Worm (Caenorhabditis elegans) whole organism, L1 larva: ENCODE measurements around the gene slc-36.5.

Source experiments
- C04F5.9 ChIP-seq: sonication (generic microtip); optimal IDR thresholded peaks from 2 replicates; lab custom pipeline; 2016; ENCODE audit warnings: missing genetic modification characterization, missing compliant biosample characterization
- Y116A8C.19 ChIP-seq: sonication (generic microtip); optimal IDR thresholded peaks from 2 replicates; lab custom pipeline; 2016; ENCODE audit warnings: missing compliant biosample characterization, missing genetic modification characterization, borderline replicate concordance
- aha-1 ChIP-seq: fragments of 150-350 bp; optimal IDR thresholded peaks from 2 replicates; lab custom pipeline; 2014; ENCODE audit warnings: missing biosample characterization, missing genetic modification characterization
- ama-1 ChIP-seq: fragments of 150-350 bp; optimal IDR thresholded peaks from 2 replicates; lab custom pipeline; 2014
- blmp-1 ChIP-seq: fragments of 150-350 bp; optimal IDR thresholded peaks from 2 replicates; lab custom pipeline; 2014; ENCODE audit warnings: missing biosample characterization, missing genetic modification characterization
- ceh-8 ChIP-seq: fragments of 200-800 bp; sonication (Bioruptor generic); optimal IDR thresholded peaks from 2 replicates; lab custom pipeline; 2018; ENCODE audit warnings: mild to moderate bottlenecking, missing genetic modification characterization, moderate library complexity, missing compliant biosample characterization
- ceh-88 ChIP-seq: fragments of 200-800 bp; sonication (Bioruptor generic); IDR thresholded peaks from 2 replicates; pipeline ENCODE4 v1.3.6; 2022; ENCODE audit warnings: missing genetic modification characterization, missing compliant biosample characterization
- dpl-1 ChIP-seq, 3 experiments: fragments of 150-350 bp in 2 of 3; sonication (generic microtip) in 1 of 3; optimal IDR thresholded peaks; 2 replicates each; lab custom pipeline; 2014 to 2017; ENCODE audit warnings: missing biosample characterization in 3 of 3, missing genetic modification characterization in 3 of 3, missing genetic modification reagents in 3 of 3
- efl-1 ChIP-seq, 4 experiments: fragments of 150-350 bp; optimal IDR thresholded peaks in 3 of 4; peaks in 1 of 4; 1 replicate in 1 of 4; 2 replicates in 3 of 4; lab custom pipeline; 2014; ENCODE audit warnings: missing biosample characterization in 2 of 4, missing genetic modification characterization in 2 of 4, missing genetic modification reagents in 2 of 4
- egl-13 ChIP-seq: sonication (generic microtip); optimal IDR thresholded peaks from 2 replicates; lab custom pipeline; 2016; ENCODE audit warnings: missing genotype, missing genetic modification reagents, missing genetic modification characterization, missing compliant biosample characterization
- egl-27 ChIP-seq, 2 experiments: fragments of 150-350 bp in 1 of 2; sonication (generic microtip); optimal IDR thresholded peaks; 3 replicates each; lab custom pipeline; 2017 to 2018; ENCODE audit warnings: missing biosample characterization in 2 of 2, missing genetic modification characterization in 2 of 2, missing genetic modification reagents in 2 of 2
- elt-2 ChIP-seq: sonication (generic microtip); optimal IDR thresholded peaks from 2 replicates; lab custom pipeline; 2016; ENCODE audit warnings: missing genetic modification characterization, mild to moderate bottlenecking, inconsistent platforms, missing compliant biosample characterization, missing genetic modification reagents
- fkh-10 ChIP-seq: sonication (generic microtip); optimal IDR thresholded peaks from 2 replicates; lab custom pipeline; 2017; ENCODE audit warnings: missing biosample characterization, missing genetic modification reagents, missing genetic modification characterization
- grh-1 ChIP-seq: fragments of 200-800 bp; sonication (Bioruptor generic); IDR thresholded peaks from 2 replicates; pipeline ENCODE4 v1.3.6; 2022; ENCODE audit warnings: missing genetic modification reagents, missing genetic modification characterization, missing compliant biosample characterization
- hlh-17 ChIP-seq: fragments of 200-800 bp; sonication (Bioruptor generic); optimal IDR thresholded peaks from 2 replicates; lab custom pipeline; 2018; ENCODE audit warnings: missing genetic modification characterization, mild to moderate bottlenecking, missing compliant biosample characterization, moderate library complexity, borderline replicate concordance
- lin-13 ChIP-seq: fragments of 150-350 bp; optimal IDR thresholded peaks from 2 replicates; lab custom pipeline; 2014; ENCODE audit warnings: missing biosample characterization, missing genetic modification reagents, missing genetic modification characterization
- lin-15B ChIP-seq: fragments of 150-350 bp; sonication (generic microtip); optimal IDR thresholded peaks from 3 replicates; lab custom pipeline; 2014; ENCODE audit warnings: missing biosample characterization, missing genetic modification characterization
- lin-35 ChIP-seq, 2 experiments: fragments of 150-350 bp; optimal IDR thresholded peaks; 2 replicates each; lab custom pipeline; 2014; ENCODE audit warnings: missing biosample characterization in 2 of 2, missing genetic modification characterization in 2 of 2, missing genetic modification reagents in 2 of 2
- lin-39 ChIP-seq: fragments of 150-350 bp; optimal IDR thresholded peaks from 2 replicates; lab custom pipeline; 2014; ENCODE audit warnings: missing biosample characterization, missing genetic modification reagents, missing genetic modification characterization
- lir-3 ChIP-seq: sonication (generic microtip); optimal IDR thresholded peaks from 2 replicates; lab custom pipeline; 2016; ENCODE audit warnings: mild to moderate bottlenecking, missing genetic modification characterization, moderate library complexity, missing compliant biosample characterization; ENCODE audit not compliant: poor library complexity
- lsy-2 ChIP-seq, 2 experiments: fragments of 150-350 bp; optimal IDR thresholded peaks; 2 replicates each; lab custom pipeline; 2014; ENCODE audit warnings: missing biosample characterization in 2 of 2, missing genetic modification characterization in 2 of 2
- mef-2 ChIP-seq: fragments of 150-350 bp; optimal IDR thresholded peaks from 2 replicates; lab custom pipeline; 2014; ENCODE audit warnings: missing biosample characterization, missing genetic modification characterization
- mep-1 ChIP-seq: fragments of 150-350 bp; optimal IDR thresholded peaks from 2 replicates; lab custom pipeline; 2014; ENCODE audit warnings: missing biosample characterization, missing genetic modification characterization
- nhr-11 ChIP-seq: fragments of 150-350 bp; optimal IDR thresholded peaks from 2 replicates; lab custom pipeline; 2014; ENCODE audit warnings: missing biosample characterization, missing genetic modification characterization
- nhr-12 ChIP-seq: sonication (generic microtip); optimal IDR thresholded peaks from 2 replicates; lab custom pipeline; 2017; ENCODE audit warnings: missing biosample characterization, missing genetic modification characterization
- nhr-19 ChIP-seq: fragments of 200-800 bp; sonication (Bioruptor generic); conservative IDR thresholded peaks from 2 replicates; pipeline ENCODE4 v1.3.6; 2022; ENCODE audit warnings: missing genetic modification characterization, missing compliant biosample characterization
- nhr-76 ChIP-seq: sonication (generic microtip); optimal IDR thresholded peaks from 2 replicates; lab custom pipeline; 2017; ENCODE audit warnings: missing biosample characterization, missing genetic modification characterization
- nhr-85 ChIP-seq: sonication (generic microtip); peaks from one replicate; lab custom pipeline; 2016; ENCODE audit warnings: missing genetic modification characterization, inconsistent platforms, missing compliant biosample characterization
- nhr-90 ChIP-seq: sonication (generic microtip); optimal IDR thresholded peaks from 2 replicates; lab custom pipeline; 2016; ENCODE audit warnings: mild to moderate bottlenecking, missing genetic modification characterization, missing compliant biosample characterization; ENCODE audit not compliant: poor library complexity
- pag-3 ChIP-seq: sonication (generic microtip); optimal IDR thresholded peaks from 2 replicates; lab custom pipeline; 2017; ENCODE audit warnings: missing genetic modification characterization, mild to moderate bottlenecking, missing compliant biosample characterization, antibody characterized with exemption, borderline replicate concordance; ENCODE audit not compliant: insufficient read depth
- sox-4 ChIP-seq: sonication (generic microtip); optimal IDR thresholded peaks from 2 replicates; lab custom pipeline; 2016; ENCODE audit warnings: missing genetic modification characterization, missing compliant biosample characterization
- sptf-1 ChIP-seq: fragments of 150-350 bp; optimal IDR thresholded peaks from 2 replicates; lab custom pipeline; 2014; ENCODE audit warnings: missing biosample characterization, missing genetic modification characterization
- sup-37 ChIP-seq: fragments of 200-800 bp; sonication (Bioruptor generic); optimal IDR thresholded peaks from 2 replicates; lab custom pipeline; 2018; ENCODE audit warnings: mild to moderate bottlenecking, missing genetic modification characterization, missing compliant biosample characterization
- tlp-1 ChIP-seq: fragments of 150-350 bp; optimal IDR thresholded peaks from 2 replicates; lab custom pipeline; 2014; ENCODE audit warnings: missing biosample characterization, missing genetic modification characterization
- unc-130 ChIP-seq: fragments of 150-350 bp; optimal IDR thresholded peaks from 2 replicates; lab custom pipeline; 2017; ENCODE audit warnings: missing biosample characterization, missing genetic modification characterization, inconsistent platforms
- unc-30 ChIP-seq: sonication (generic microtip); optimal IDR thresholded peaks from 2 replicates; lab custom pipeline; 2017; ENCODE audit warnings: missing biosample characterization, missing genetic modification characterization
- unc-86 ChIP-seq: sonication (generic microtip); optimal IDR thresholded peaks from 2 replicates; lab custom pipeline; 2016; ENCODE audit warnings: missing genetic modification characterization, missing compliant biosample characterization
- unc-98 ChIP-seq: fragments of 200-800 bp; sonication (Bioruptor generic); IDR thresholded peaks from 2 replicates; pipeline ENCODE4 v1.3.6; 2022; ENCODE audit warnings: missing genetic modification characterization, missing compliant biosample characterization
- vab-15 ChIP-seq: sonication (generic microtip); optimal IDR thresholded peaks from 2 replicates; lab custom pipeline; 2017; ENCODE audit warnings: missing genotype, mild to moderate bottlenecking, missing genetic modification characterization, missing compliant biosample characterization
- ztf-11 ChIP-seq, 2 experiments: sonication (generic microtip); optimal IDR thresholded peaks; 2 replicates each; lab custom pipeline; 2016 to 2017; ENCODE audit warnings: missing genetic modification characterization in 2 of 2, missing biosample characterization in 1 of 2, missing compliant biosample characterization in 1 of 2

The slc-36.5 gene

ce11 chrII:6923792-6924191 is 46.9 kb upstream of the slc-36.5 start:
- no peak for TF ChIP-seq sptf-1 (tag; lab: Kevin White, UChicago)
- no peak for TF ChIP-seq lin-13 (GFP tag; lab: Kevin White, UChicago)
- no peak for TF ChIP-seq ceh-88 (GFP tag; lab: Robert Waterston, UW)
- no peak for TF ChIP-seq ztf-11 (tag; optimal IDR thresholded peaks at IDR 0.05; lab: Kevin White, UChicago)
- no peak for TF ChIP-seq vab-15 (tag; lab: Kevin White, UChicago)
- TF ChIP-seq sox-4 (tag; lab: Kevin White, UChicago), result no peak
- TF ChIP-seq lin-15B, result no peak

- TF ChIP-seq nhr-19 (GFP tag; lab: Robert Waterston, UW) (no peak), unc-98 (GFP tag; lab: Robert Waterston, UW) (no peak), lin-39 (tag; lab: Kevin White, UChicago) (no peak), mef-2 (tag; lab: Kevin White, UChicago) (no peak), sox-4 (tag; lab: Kevin White, UChicago) (no peak), egl-27 (tag; optimal IDR thresholded peaks at IDR 0.05; lab: Kevin White, UChicago) (no peak), tlp-1 (tag; lab: Kevin White, UChicago) (no peak), unc-130 (tag; lab: Kevin White, UChicago) (no peak), nhr-76 (tag; lab: Kevin White, UChicago) (no peak), efl-1 (optimal IDR thresholded peaks at IDR 0.05; lab: Kevin White, UChicago) (no peak), efl-1 (GFP tag; optimal IDR thresholded peaks at IDR 0.05 in 1 of 2; lab: Kevin White, UChicago) (no peak), sup-37 (no peak), mep-1 (tag; lab: Kevin White, UChicago) (no peak), unc-86 (tag; lab: Kevin White, UChicago) (no peak)
- TF ChIP-seq, all 84 proteins: peak for 0
Observed at ce11 chrII:6919363-6919851, 42.5 kb upstream of the slc-36.5 start, which contains the start of gene B0252.1. TSS of gene B0252.1 (plus strand) at chrII:6919680.

ce11 chrII:6918862-6919261 is 42.0 kb upstream of the slc-36.5 start, which contains the start of gene B0252.5:
TSS of gene B0252.5 (minus strand) at chrII:6918878.
- TF ChIP-seq lin-15B, result no peak
- TF ChIP-seq elt-2 (tag; lab: Kevin White, UChicago), result peak; percentile 32

ce11 chrII:6917710-6918109 is 40.9 kb upstream of the slc-36.5 start, which contains the start of gene B0252.11:
TSS of gene B0252.11 (minus strand) at chrII:6917810.
- TF ChIP-seq pag-3 (tag; lab: Kevin White, UChicago) (no peak), efl-1 (optimal IDR thresholded peaks at IDR 0.05; lab: Kevin White, UChicago) (no peak), efl-1 (GFP tag; optimal IDR thresholded peaks at IDR 0.05 in 1 of 2; lab: Kevin White, UChicago) (peak in 1 of 2 experiments; percentile 85)

- TF ChIP-seq tlp-1 (tag; lab: Kevin White, UChicago) (no peak), lin-35 (GFP tag; optimal IDR thresholded peaks at IDR 0.05; lab: Kevin White, UChicago) (no peak), aha-1 (tag; lab: Kevin White, UChicago) (no peak), elt-2 (tag; lab: Kevin White, UChicago) (no peak), C04F5.9 (no peak), hlh-17 (GFP tag; lab: Kevin White, UChicago) (no peak), lir-3 (tag; lab: Kevin White, UChicago) (no peak)
Observed at ce11 chrII:6915875-6916274, 39.0 kb upstream of the slc-36.5 start, which contains the start of gene B0252.8. TSS of gene B0252.8 (plus strand) at chrII:6916166.

- TF ChIP-seq fkh-10 (no peak), egl-13 (peak; percentile 96), nhr-90 (tag; lab: Kevin White, UChicago) (peak; percentile 96), pag-3 (tag; lab: Kevin White, UChicago) (no peak), ceh-8 (GFP tag; lab: Kevin White, UChicago) (peak; percentile 75), mef-2 (tag; lab: Kevin White, UChicago) (no peak), nhr-85 (tag; lab: Kevin White, UChicago) (peak; percentile 96), lin-13 (GFP tag; lab: Kevin White, UChicago) (peak; percentile 31), unc-30 (tag; lab: Kevin White, UChicago) (no peak), lsy-2 (tag; optimal IDR thresholded peaks at IDR 0.05; lab: Kevin White, UChicago) (peak; percentile 76 to 85), blmp-1 (tag; lab: Kevin White, UChicago) (peak; percentile 61), lin-35 (GFP tag; optimal IDR thresholded peaks at IDR 0.05; lab: Kevin White, UChicago) (peak; percentile 96 to 97), grh-1 (GFP tag; lab: Robert Waterston, UW) (peak; percentile 84), dpl-1 (GFP tag; optimal IDR thresholded peaks at IDR 0.05; lab: Kevin White, UChicago) (peak; percentile 94 to 96 (median 96)), tlp-1 (tag; lab: Kevin White, UChicago) (no peak), ama-1 (no peak), Y116A8C.19 (tag; lab: Kevin White, UChicago) (peak; percentile 91), nhr-12 (tag; lab: Kevin White, UChicago) (no peak), nhr-11 (tag; lab: Kevin White, UChicago) (peak; percentile 13)
Observed at ce11 chrII:6913309-6913708, 36.5 kb upstream of the slc-36.5 start, which contains the start of gene cyn-10. TSS of gene cyn-10 (minus strand) at chrII:6913365.
